Worm (Caenorhabditis elegans) whole organism, dauer: ENCODE data around the gene sri-42.

ENCODE experiments used
- unc-62 ChIP-seq: sonication (generic microtip); optimal IDR thresholded peaks from 2 replicates; lab custom pipeline; 2017; ENCODE audit warnings: missing biosample characterization, missing genetic modification reagents, missing genetic modification characterization

sri-42 gene

DNA sequence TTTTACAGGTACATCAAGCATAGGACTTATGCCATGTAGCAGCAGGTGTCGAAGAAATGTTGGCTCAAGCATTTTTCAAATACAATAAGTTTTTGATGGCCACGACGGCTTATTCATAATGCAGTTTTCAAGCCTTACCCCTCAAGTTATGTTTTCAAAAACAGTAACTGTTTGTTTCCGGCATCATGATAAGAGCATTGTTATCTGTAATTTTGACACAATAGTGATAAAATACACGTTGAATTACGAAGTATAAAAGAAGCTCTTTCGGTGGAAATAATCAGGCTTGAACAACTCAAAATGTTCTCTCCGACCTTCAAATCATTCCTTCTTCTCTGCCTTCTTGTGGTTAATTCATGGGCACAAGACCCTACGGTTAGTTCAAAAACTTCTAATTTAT is 40.7 kb downstream of the sri-42 start, which contains the start of gene clec-121:
Gene clec-121 (plus strand): TSS at position 301 of the 400 bp plus-strand sequence.
- TF ChIP-seq unc-62 (GFP tag; lab: Kevin White, UChicago) = no peak

DNA sequence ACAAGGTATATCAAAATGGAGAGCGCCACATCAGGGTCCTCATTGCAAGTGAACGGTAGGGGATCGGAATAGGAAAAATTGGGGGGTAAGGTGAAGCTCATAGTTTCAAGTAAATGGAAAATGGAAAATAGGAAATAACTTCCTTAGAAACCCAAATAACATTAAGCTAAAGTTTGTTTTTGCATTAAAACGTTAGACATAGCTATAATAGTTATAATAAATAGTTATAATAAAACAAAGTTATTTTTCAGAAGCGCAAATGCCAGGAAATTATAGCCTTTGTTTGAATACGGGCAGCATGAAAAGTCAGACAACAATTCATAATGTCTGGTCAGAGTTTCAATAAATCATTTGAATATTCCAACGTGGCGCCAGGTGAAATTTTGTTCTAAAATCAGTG is 42.2 kb downstream of the sri-42 start, which contains the start of gene srg-24:
Gene srg-24 (minus strand): TSS at position 101 of the 400 bp plus-strand sequence.
- TF ChIP-seq unc-62 (GFP tag; lab: Kevin White, UChicago) = no peak

ce11 chrII:3096857-3097256 is 45.9 kb downstream of the sri-42 start, which contains the start of gene Y25C1A.14:
Y25C1A.14 (minus strand) TSS chrII:3096957.
- TF ChIP-seq unc-62 (GFP tag; lab: Kevin White, UChicago) = no peak

- TF ChIP-seq unc-62 (GFP tag; lab: Kevin White, UChicago) = no peak
Measured at ce11 chrII:3096060-3096459, 46.7 kb downstream of the sri-42 start, which contains the start of gene srg-23. srg-23 (minus strand) TSS chrII:3096160.

DNA sequence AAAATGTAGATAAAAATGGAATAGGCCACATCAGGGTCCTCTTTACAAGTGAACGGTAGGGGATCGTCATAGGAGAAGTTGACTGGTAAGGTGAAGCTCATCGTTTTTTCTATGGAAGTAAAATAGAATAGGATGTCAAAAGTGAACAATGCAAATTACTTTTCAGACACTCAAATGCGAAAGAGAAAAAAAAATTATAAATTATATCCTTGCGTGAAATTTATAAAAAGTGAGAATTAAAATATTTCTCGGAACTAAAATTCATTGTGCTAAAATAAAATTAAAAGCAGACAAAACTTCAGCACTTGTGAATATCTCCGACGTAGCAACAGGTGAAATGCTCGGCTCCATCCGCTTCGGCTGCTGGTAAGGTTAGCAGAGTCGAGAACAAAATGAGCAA is 49.4 kb downstream of the sri-42 start, which contains the start of gene srg-22:
Gene srg-22 (minus strand): TSS at position 101 of the 400 bp plus-strand sequence.
- no peak for TF ChIP-seq unc-62 (GFP tag; lab: Kevin White, UChicago)

- TF ChIP-seq unc-62 (GFP tag; lab: Kevin White, UChicago) = no peak
Measured at ce11 chrII:3091268-3091667, 51.5 kb downstream of the sri-42 start, which contains the start of gene srg-21. srg-21 (minus strand) TSS chrII:3091368.
